Fruit fly (Drosophila melanogaster): ENCODE data around the gene 5PtaseI.
A peak's percentile ranks its signal among the peaks of the same experiment; 100 is the strongest.

Gene 5PtaseI

dm6 chr3R:25074558-25074964 is 29.6 kb upstream of the 5PtaseI start, which contains the start of the genes shams and CG11920 (continued):
- TF ChIP-seq Nf-YC (tag; optimal IDR thresholded peaks at IDR 0.05) (peak; percentile 42), CG14710 (tag; optimal IDR thresholded peaks at IDR 0.05) (peak; percentile 63), CG9817 (tag; optimal IDR thresholded peaks at IDR 0.05) (no peak), Fer3 (tag; optimal IDR thresholded peaks at IDR 0.05) (no peak), CG14667 (GFP tag; IDR thresholded peaks at IDR 0.05) (no peak), zfh2 (GFP tag; optimal IDR thresholded peaks at IDR 0.05) (no peak), pnt (GFP tag; optimal IDR thresholded peaks at IDR 0.05) (no peak), jumu (GFP tag; optimal IDR thresholded peaks at IDR 0.05) (no peak), Jarid2 (GFP tag; optimal IDR thresholded peaks at IDR 0.05) (no peak), run (tag; optimal IDR thresholded peaks at IDR 0.05) (no peak), ash1 (GFP tag; optimal IDR thresholded peaks at IDR 0.05) (no peak), Dll (GFP tag; IDR thresholded peaks at IDR 0.05; ENCODE audit: partially characterized antibody) (peak; percentile 73; the same call in 3 of the 4 replicates), sc (optimal IDR thresholded peaks at IDR 0.05) (no peak), sc (GFP tag; optimal IDR thresholded peaks at IDR 0.05) (no peak), salm (tag; optimal IDR thresholded peaks at IDR 0.05) (no peak), Bgb (GFP tag; IDR thresholded peaks at IDR 0.05; ENCODE audit: partially characterized antibody) (peak; percentile 60), CG12219 (GFP tag; optimal IDR thresholded peaks at IDR 0.05) (no peak), Dbx (GFP tag; IDR thresholded peaks at IDR 0.05) (no peak), schlank (tag; optimal IDR thresholded peaks at IDR 0.05) (no peak), CG11456 (GFP tag; IDR thresholded peaks at IDR 0.05) (no peak), mam (GFP tag; optimal IDR thresholded peaks at IDR 0.05) (no peak), dati (GFP tag; IDR thresholded peaks at IDR 0.05) (no peak), CG2202 (tag; optimal IDR thresholded peaks at IDR 0.05) (no peak), Sox102F (GFP tag; optimal IDR thresholded peaks at IDR 0.05) (no peak), Ada2b (GFP tag; IDR thresholded peaks at IDR 0.05) (no peak), CG9797 (GFP tag; optimal IDR thresholded peaks at IDR 0.05) (no peak), CG18262 (tag; optimal IDR thresholded peaks at IDR 0.05) (peak; percentile 3), CG8765 (GFP tag; IDR thresholded peaks at IDR 0.05) (no peak), CG7786 (GFP tag; optimal IDR thresholded peaks at IDR 0.05) (no peak), CG6813 (GFP tag; optimal IDR thresholded peaks at IDR 0.05) (no peak), Ets65A (GFP tag) (no peak), Hand (GFP tag; optimal IDR thresholded peaks at IDR 0.05) (no peak), D19A (tag; optimal IDR thresholded peaks at IDR 0.05) (peak; percentile 20), sob (GFP tag; IDR thresholded peaks at IDR 0.05) (no peak), Side (GFP tag; optimal IDR thresholded peaks at IDR 0.05) (no peak), Poxn (GFP tag; IDR thresholded peaks at IDR 0.05) (no peak), Spps (tag; optimal IDR thresholded peaks at IDR 0.05) (peak; percentile 3), CTCF (GFP tag; optimal IDR thresholded peaks at IDR 0.05) (no peak), CG11723 (GFP tag; optimal IDR thresholded peaks at IDR 0.05) (peak; percentile 26), CG1792 (GFP tag; optimal IDR thresholded peaks at IDR 0.05) (no peak), Gug (GFP tag; IDR thresholded peaks at IDR 0.05) (no peak), CG34422 (GFP tag; IDR thresholded peaks at IDR 0.05) (peak; percentile 37; the same call in 1 of the 3 replicates), CG13123 (GFP tag; optimal IDR thresholded peaks at IDR 0.05) (no peak), fd3F (GFP tag; optimal IDR thresholded peaks at IDR 0.05) (no peak), CG7963 (GFP tag; IDR thresholded peaks at IDR 0.05; ENCODE audit: partially characterized antibody) (peak; percentile 39; the same call in 1 of the 3 replicates), Doc3 (GFP tag; IDR thresholded peaks at IDR 0.05; ENCODE audit: partially characterized antibody) (0 out of 3 replicates have a peak, but pooled peaks have one; percentile 36), zf30C (GFP tag; optimal IDR thresholded peaks at IDR 0.05) (no peak), oc (tag; optimal IDR thresholded peaks at IDR 0.05) (no peak), Eip74EF (GFP tag; optimal IDR thresholded peaks at IDR 0.05) (no peak), emc (GFP tag; optimal IDR thresholded peaks at IDR 0.05) (no peak), lov (optimal IDR thresholded peaks at IDR 0.05) (no peak), lov (GFP tag; IDR thresholded peaks at IDR 0.05) (no peak)
